Worm (Caenorhabditis elegans): ENCODE measurements around the gene mbf-1.

mbf-1 gene

DNA sequence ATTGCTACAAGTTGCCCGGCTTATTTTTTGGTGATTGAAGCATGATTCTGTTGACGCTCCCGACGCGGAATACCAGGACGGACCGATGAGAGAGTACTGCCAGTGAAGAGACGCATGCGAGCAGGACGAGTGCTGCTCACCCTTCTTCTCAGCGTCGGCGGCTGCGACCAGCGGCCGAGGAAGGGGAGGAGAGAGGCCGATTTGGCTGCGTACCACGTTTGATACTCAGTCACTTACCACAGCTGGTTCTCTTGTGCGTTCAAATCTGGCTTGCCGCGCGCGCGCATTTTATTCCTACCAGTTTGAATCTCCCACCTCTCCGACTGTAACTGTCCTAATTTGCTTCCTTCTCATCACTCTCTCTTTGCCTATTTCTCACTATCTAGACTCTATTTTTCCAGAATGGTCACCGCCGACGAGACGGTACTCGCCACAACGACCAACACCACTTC is 44.1 kb upstream of the mbf-1 start, which contains the start of gene mep-1 (continued):
- TF ChIP-seq C04F5.9 (tag; optimal IDR thresholded peaks at IDR 0.05) (peak; percentile 11), rnt-1 (tag; optimal IDR thresholded peaks at IDR 0.05) (peak; percentile 87), mef-2 (tag; optimal IDR thresholded peaks at IDR 0.05) (peak; percentile 20), nhr-19 (GFP tag; conservative IDR thresholded peaks at IDR 0.05) (peak; percentile 61), C16A3.4 (tag; optimal IDR thresholded peaks at IDR 0.05) (peak; percentile 42), ets-5 (GFP tag; IDR thresholded peaks at IDR 0.05) (no peak), nhr-47 (tag; optimal IDR thresholded peaks at IDR 0.05) (peak; percentile 63), pqm-1 (tag; optimal IDR thresholded peaks at IDR 0.05) (no peak), nhr-76 (tag; optimal IDR thresholded peaks at IDR 0.05) (no peak), hlh-17 (GFP tag; optimal IDR thresholded peaks at IDR 0.05; ENCODE audit: borderline replicate concordance) (no peak), sup-37 (GFP tag; optimal IDR thresholded peaks at IDR 0.05) (no peak), nhr-20 (tag; optimal IDR thresholded peaks at IDR 0.05) (peak; percentile 54), pax-3 (tag; optimal IDR thresholded peaks at IDR 0.05) (no peak), unc-62 (GFP tag; optimal IDR thresholded peaks at IDR 0.05) (no peak), lin-15B (tag; optimal IDR thresholded peaks at IDR 0.05) (peak; percentile 67), hlh-4 (tag; optimal IDR thresholded peaks at IDR 0.05) (no peak), unc-30 (tag; optimal IDR thresholded peaks at IDR 0.05) (no peak), fkh-8 (tag; optimal IDR thresholded peaks at IDR 0.05) (peak; percentile 84), lin-39 (tag; optimal IDR thresholded peaks at IDR 0.05) (no peak), lin-13 (GFP tag; optimal IDR thresholded peaks at IDR 0.05) (peak; percentile 77), sox-4 (tag; optimal IDR thresholded peaks at IDR 0.05) (no peak), aly-2 (tag; optimal IDR thresholded peaks at IDR 0.05) (peak; percentile 8), lsy-2 (tag; optimal IDR thresholded peaks at IDR 0.05) (peak; percentile 59 to 74), ztf-11 (tag; optimal IDR thresholded peaks at IDR 0.05) (peak in 1 of 2 experiments; percentile 49), elt-3 (tag; optimal IDR thresholded peaks at IDR 0.05) (no peak), sptf-1 (tag; optimal IDR thresholded peaks at IDR 0.05) (no peak), snu-23 (GFP tag; optimal IDR thresholded peaks at IDR 0.05) (peak; percentile 75), fkh-10 (GFP tag; optimal IDR thresholded peaks at IDR 0.05) (no peak), isw-1 (GFP tag; IDR thresholded peaks at IDR 0.05) (peak; percentile 38; the same call in 1 of the 2 replicates), lin-14 (GFP tag; optimal IDR thresholded peaks at IDR 0.05) (peak; percentile 91), nhr-84 (tag; optimal IDR thresholded peaks at IDR 0.05) (no peak), nhr-71 (tag; optimal IDR thresholded peaks at IDR 0.05) (peak; percentile 73), nhr-85 (tag) (no peak), irx-1 (tag; optimal IDR thresholded peaks at IDR 0.05) (no peak), ces-1 (GFP tag; optimal IDR thresholded peaks at IDR 0.05) (no peak)

DNA sequence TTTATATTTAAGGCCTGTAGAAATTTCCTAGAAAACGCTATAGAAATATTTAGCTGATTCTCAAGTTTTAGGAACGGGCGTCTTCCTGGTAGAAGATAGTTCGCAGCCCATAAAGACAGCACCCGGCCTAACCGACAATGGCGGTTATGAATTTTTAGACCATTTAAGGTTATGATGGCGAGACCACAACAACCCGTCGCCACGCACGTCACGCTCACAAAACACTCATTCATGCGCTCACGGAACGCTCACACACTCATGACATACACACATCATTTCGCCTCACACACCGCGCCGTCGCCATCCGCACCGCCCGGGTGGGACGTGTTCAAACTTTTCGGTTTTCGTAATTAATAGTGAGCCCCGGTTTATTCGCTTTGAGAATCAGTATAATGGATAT is 43.5 kb upstream of the mbf-1 start:
- TF ChIP-seq lin-35 (GFP tag; optimal IDR thresholded peaks at IDR 0.05) = peak in 1 of 2 experiments; percentile 7
- no peak for TF ChIP-seq unc-98 (GFP tag; IDR thresholded peaks at IDR 0.05)
- peak; percentile 7 for TF ChIP-seq blmp-1 (tag; optimal IDR thresholded peaks at IDR 0.05)
- no peak for TF ChIP-seq ces-1 (GFP tag; optimal IDR thresholded peaks at IDR 0.05)
- no peak for TF ChIP-seq efl-1 (optimal IDR thresholded peaks at IDR 0.05)
- TF ChIP-seq efl-1 (GFP tag; optimal IDR thresholded peaks at IDR 0.05 in 1 of 2) = peak in 1 of 2 experiments; percentile 45
- no peak for TF ChIP-seq skn-1 (tag; optimal IDR thresholded peaks at IDR 0.05)
- peak; percentile 46 for TF ChIP-seq nhr-85 (tag)
- TF ChIP-seq F16B12.6 (tag; optimal IDR thresholded peaks at IDR 0.05) = no peak

All from whole organism, L1 larva.